Worm (Caenorhabditis elegans) whole organism, L4 larva: ENCODE measurements around the gene abu-5.
A peak's percentile ranks its signal among the peaks of the same experiment; 100 is the strongest.
"Not testable (repeated sequence)": the region's sequence is repeated elsewhere in the genome, so short reads cannot be mapped to it uniquely, and the experiment has no call there.

Source experiments
- F10B5.3 ChIP-seq: sonication (generic microtip); optimal IDR thresholded peaks from 2 replicates; lab custom pipeline; 2016; ENCODE audit warnings: mild to moderate bottlenecking, missing genetic modification characterization, missing compliant biosample characterization
- F44E2.7 ChIP-seq: fragments of 200-800 bp; sonication (Bioruptor generic); IDR thresholded peaks from 2 replicates; pipeline ENCODE4 v2.1.2; 2022; ENCODE audit warnings: missing genetic modification characterization, missing compliant biosample characterization
- R02D3.7 ChIP-seq: fragments of 150-350 bp; sonication (generic microtip); optimal IDR thresholded peaks from 3 replicates; lab custom pipeline; 2014; ENCODE audit warnings: missing biosample characterization, missing genetic modification characterization
- Y75B8A.6 ChIP-seq: fragments of 200-800 bp; sonication (Bioruptor generic); IDR thresholded peaks from 2 replicates; pipeline ENCODE4 v1.3.6; 2022; ENCODE audit warnings: missing genetic modification reagents, missing genetic modification characterization, missing compliant biosample characterization
- aha-1 ChIP-seq: fragments of 150-350 bp; peaks from one replicate; lab custom pipeline; 2014; ENCODE audit warnings: missing biosample characterization, missing genetic modification characterization
- aly-2 ChIP-seq: sonication (generic microtip); optimal IDR thresholded peaks from 2 replicates; lab custom pipeline; 2018; ENCODE audit warnings: missing biosample characterization, missing genetic modification characterization
- ceh-20 ChIP-seq: fragments of 200-800 bp; sonication (Bioruptor generic); IDR thresholded peaks from 2 replicates; pipeline ENCODE4 v1.3.6; 2022; ENCODE audit warnings: missing genetic modification reagents, missing genetic modification characterization, missing compliant biosample characterization
- ceh-62 ChIP-seq: sonication (generic microtip); optimal IDR thresholded peaks from 2 replicates; lab custom pipeline; 2017; ENCODE audit warnings: missing biosample characterization, missing genetic modification characterization
- ceh-82 ChIP-seq: sonication (generic microtip); optimal IDR thresholded peaks from 2 replicates; lab custom pipeline; 2017; ENCODE audit warnings: missing biosample characterization, missing genetic modification characterization
- daf-16 ChIP-seq, 3 experiments: sonication (generic microtip); optimal IDR thresholded peaks; 2 replicates each; lab custom pipeline; 2016 to 2017; ENCODE audit warnings: missing genetic modification characterization in 3 of 3, missing genetic modification reagents in 3 of 3, mild to moderate bottlenecking in 2 of 3, missing compliant biosample characterization in 2 of 3, missing biosample characterization in 1 of 3, moderate library complexity in 1 of 3
- daf-8 ChIP-seq: fragments of 200-800 bp; sonication (Bioruptor generic); IDR thresholded peaks from 2 replicates; pipeline ENCODE4 v1.3.6; 2022; ENCODE audit warnings: missing genetic modification characterization, missing compliant biosample characterization
- duxl-1 ChIP-seq: sonication (generic microtip); optimal IDR thresholded peaks from 2 replicates; lab custom pipeline; 2016; ENCODE audit warnings: mild to moderate bottlenecking, missing genetic modification characterization, moderate library complexity, missing compliant biosample characterization; ENCODE audit not compliant: poor library complexity
- hlh-11 ChIP-seq: fragments of 200-800 bp; sonication (Bioruptor generic); optimal IDR thresholded peaks from 2 replicates; lab custom pipeline; 2018; ENCODE audit warnings: mild to moderate bottlenecking, missing genetic modification characterization, missing compliant biosample characterization
- lin-38 ChIP-seq: fragments of 200-800 bp; sonication (Bioruptor generic); IDR thresholded peaks from 2 replicates; pipeline ENCODE4 v1.3.6; 2022; ENCODE audit warnings: missing genetic modification reagents, missing genetic modification characterization, missing compliant biosample characterization
- madf-5 ChIP-seq, 2 experiments: fragments of 200-800 bp; sonication (Bioruptor generic); IDR thresholded peaks; 2 replicates each; pipeline ENCODE4 v1.3.6; 2022; ENCODE audit warnings: missing compliant biosample characterization in 2 of 2, missing genetic modification characterization in 2 of 2
- mxl-2 ChIP-seq: fragments of 200-800 bp; sonication (Bioruptor generic); conservative IDR thresholded peaks from 2 replicates; pipeline ENCODE4 v1.3.6; 2022; ENCODE audit warnings: missing genetic modification reagents, missing genetic modification characterization, missing compliant biosample characterization
- nhr-28 ChIP-seq: fragments of 150-350 bp; optimal IDR thresholded peaks from 2 replicates; lab custom pipeline; 2014; ENCODE audit warnings: missing biosample characterization, missing genetic modification characterization
- nhr-48 ChIP-seq: sonication (generic microtip); optimal IDR thresholded peaks from 2 replicates; lab custom pipeline; 2016; ENCODE audit warnings: mild to moderate bottlenecking, missing genetic modification characterization, missing compliant biosample characterization
- nhr-76 ChIP-seq: fragments of 150-350 bp; optimal IDR thresholded peaks from 2 replicates; lab custom pipeline; 2014; ENCODE audit warnings: missing biosample characterization, missing genetic modification characterization
- pha-4 ChIP-seq, 2 experiments: fragments of 150-350 bp in 1 of 2; fragments of 200-800 bp in 1 of 2; sonication (Bioruptor generic) in 1 of 2; IDR thresholded peaks in 1 of 2; optimal IDR thresholded peaks in 1 of 2; 2 replicates each; pipeline versions ENCODE4 v1.3.6 to Lab custom; 2014 to 2022; ENCODE audit warnings: missing genetic modification characterization in 2 of 2, missing genetic modification reagents in 2 of 2, missing biosample characterization in 1 of 2, missing compliant biosample characterization in 1 of 2
- php-3 ChIP-seq: fragments of 200-800 bp; sonication (Bioruptor generic); IDR thresholded peaks from 2 replicates; pipeline ENCODE4 v1.3.6; 2022; ENCODE audit warnings: missing genetic modification reagents, missing genetic modification characterization, missing compliant biosample characterization
- pqm-1 ChIP-seq: sonication (generic microtip); optimal IDR thresholded peaks from 2 replicates; lab custom pipeline; 2017; ENCODE audit warnings: missing biosample characterization, missing genetic modification characterization
- sdz-12 ChIP-seq: fragments of 200-800 bp; sonication (Bioruptor generic); optimal IDR thresholded peaks from 2 replicates; lab custom pipeline; 2018; ENCODE audit warnings: mild to moderate bottlenecking, missing genetic modification characterization, missing compliant biosample characterization
- skn-1 ChIP-seq: fragments of 150-350 bp; optimal IDR thresholded peaks from 2 replicates; lab custom pipeline; 2014; ENCODE audit warnings: missing biosample characterization, missing genetic modification characterization
- snpc-1.2 ChIP-seq: fragments of 200-800 bp; sonication (Bioruptor generic); IDR thresholded peaks from 2 replicates; pipeline ENCODE4 v1.3.6; 2022; ENCODE audit warnings: missing genetic modification reagents, missing genetic modification characterization, missing compliant biosample characterization
- snpc-4 ChIP-seq: fragments of 150-350 bp; optimal IDR thresholded peaks from 2 replicates; lab custom pipeline; 2014; ENCODE audit warnings: missing biosample characterization, missing genetic modification characterization
- spr-3 ChIP-seq: fragments of 200-800 bp; sonication (Bioruptor generic); optimal IDR thresholded peaks from 2 replicates; lab custom pipeline; 2018; ENCODE audit warnings: mild to moderate bottlenecking, missing genetic modification characterization, missing compliant biosample characterization
- tra-1 ChIP-seq: fragments of 200-800 bp; sonication (Bioruptor generic); IDR thresholded peaks from 2 replicates; pipeline ENCODE4 v1.3.6; 2022; ENCODE audit warnings: missing genetic modification reagents, missing genetic modification characterization, missing compliant biosample characterization
- unc-39 ChIP-seq: sonication (generic microtip); optimal IDR thresholded peaks from 2 replicates; lab custom pipeline; 2017; ENCODE audit warnings: missing biosample characterization, missing genetic modification characterization
- unc-62 ChIP-seq, 3 experiments: fragments of 150-350 bp in 1 of 3; sonication (generic microtip); optimal IDR thresholded peaks in 2 of 3; peaks in 1 of 3; 1 replicate in 1 of 3; 2 replicates in 2 of 3; lab custom pipeline; 2014 to 2017; ENCODE audit warnings: missing biosample characterization in 3 of 3, missing genetic modification characterization in 3 of 3, missing genetic modification reagents in 3 of 3, missing genotype in 1 of 3
- zag-1 ChIP-seq: fragments of 150-350 bp; optimal IDR thresholded peaks from 2 replicates; lab custom pipeline; 2014; ENCODE audit warnings: missing biosample characterization, missing genetic modification characterization
- zfp-3 ChIP-seq: fragments of 200-800 bp; sonication (Bioruptor generic); conservative IDR thresholded peaks from 2 replicates; pipeline ENCODE4 v1.3.6; 2022; ENCODE audit warnings: missing genetic modification reagents, missing genetic modification characterization, missing compliant biosample characterization
- zip-2 ChIP-seq: fragments of 150-350 bp; optimal IDR thresholded peaks from 2 replicates; lab custom pipeline; 2014; ENCODE audit warnings: missing biosample characterization, missing genetic modification characterization
- ztf-11 ChIP-seq: fragments of 150-350 bp; optimal IDR thresholded peaks from 2 replicates; lab custom pipeline; 2014; ENCODE audit warnings: missing biosample characterization, missing genetic modification characterization

The abu-5 gene

ce11 chrIV:15591975-15592374, 1.5 kb downstream of the abu-5 start:
- TF ChIP-seq ztf-11 (tag; lab: Kevin White, UChicago): no peak
- peak; percentile 62 for TF ChIP-seq aha-1 (tag; lab: Kevin White, UChicago)
- TF ChIP-seq unc-62 (GFP tag; optimal IDR thresholded peaks at IDR 0.05 in 1 of 2; lab: Kevin White, UChicago): peak in 1 of 2 experiments; percentile 83
- no peak for TF ChIP-seq unc-62 (tag; optimal IDR thresholded peaks at IDR 0.05; lab: Kevin White, UChicago)

DNA sequence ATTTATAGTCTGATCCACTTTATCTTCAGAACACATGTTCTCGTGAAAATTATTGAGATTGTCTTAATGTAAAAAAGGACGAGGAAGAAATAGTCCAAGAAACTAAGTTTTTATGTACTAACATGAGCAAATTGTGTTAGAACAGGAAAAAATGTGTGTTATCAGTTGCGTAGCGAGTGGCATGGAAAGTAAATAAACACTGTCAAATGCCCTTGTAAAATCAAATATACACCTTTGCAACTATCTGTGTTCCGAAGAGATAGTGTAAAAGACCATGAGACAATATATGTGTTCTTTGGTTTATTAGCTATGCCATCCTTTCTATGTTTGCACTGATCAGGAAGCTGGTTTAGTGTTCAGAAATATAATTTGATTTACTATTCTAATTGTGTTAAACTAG, 2.6 kb downstream of the abu-5 start:
- TF ChIP-seq nhr-28: peak; percentile 55
- TF ChIP-seq daf-8 (GFP tag; lab: Robert Waterston, UW): no peak
- TF ChIP-seq daf-16 (GFP tag; optimal IDR thresholded peaks at IDR 0.05; lab: Kevin White, UChicago): no peak
- peak; percentile 50 for TF ChIP-seq daf-16 (tag; optimal IDR thresholded peaks at IDR 0.05; lab: Kevin White, UChicago)
- TF ChIP-seq pqm-1 (tag; lab: Kevin White, UChicago): peak; percentile 51

ce11 chrIV:15594935-15595620, 4.6 kb downstream of the abu-5 start, which contains the start of the genes pqn-78 and pqn-79:
Gene pqn-78 (minus strand): TSS chrIV:15595035.
Gene pqn-79 (plus strand): TSS chrIV:15595570.
- not testable (repeated sequence) for TF ChIP-seq daf-16 (GFP tag; optimal IDR thresholded peaks at IDR 0.05; lab: Kevin White, UChicago); daf-16 (tag; optimal IDR thresholded peaks at IDR 0.05; lab: Kevin White, UChicago); ceh-82 (tag; lab: Kevin White, UChicago); hlh-11 (tag; lab: Kevin White, UChicago)

ce11 chrIV:15604194-15604593, 13.7 kb downstream of the abu-5 start:
- TF ChIP-seq Y75B8A.6 (GFP tag; lab: Robert Waterston, UW): no peak
- no peak for TF ChIP-seq skn-1 (tag; lab: Kevin White, UChicago)
- no peak for TF ChIP-seq php-3 (GFP tag; lab: Robert Waterston, UW)
- no peak for TF ChIP-seq madf-5 (GFP tag; IDR thresholded peaks at IDR 0.05; lab: Robert Waterston, UW)
- TF ChIP-seq nhr-48 (tag; lab: Kevin White, UChicago): no peak
- no peak for TF ChIP-seq aly-2 (tag; lab: Kevin White, UChicago)
- TF ChIP-seq zag-1: no peak
- no peak for TF ChIP-seq spr-3 (GFP tag; lab: Kevin White, UChicago)
- TF ChIP-seq daf-16 (GFP tag; optimal IDR thresholded peaks at IDR 0.05; lab: Kevin White, UChicago): peak in 1 of 2 experiments; percentile 22
- TF ChIP-seq daf-16 (tag; optimal IDR thresholded peaks at IDR 0.05; lab: Kevin White, UChicago): no peak
- TF ChIP-seq mxl-2 (GFP tag; lab: Robert Waterston, UW): no peak
- TF ChIP-seq tra-1: no peak
- TF ChIP-seq nhr-28: no peak
- no peak for TF ChIP-seq F10B5.3 (tag; lab: Kevin White, UChicago)
- TF ChIP-seq ceh-62 (tag; lab: Kevin White, UChicago): no peak
- TF ChIP-seq lin-38 (GFP tag; lab: Robert Waterston, UW): peak; percentile 43
- no peak for TF ChIP-seq F44E2.7 (GFP tag; lab: Robert Waterston, UW)
- no peak for TF ChIP-seq duxl-1 (tag; lab: Kevin White, UChicago)
- TF ChIP-seq nhr-76: no peak
- peak; percentile 98 for TF ChIP-seq snpc-1.2
- TF ChIP-seq unc-39: no peak
- no peak for TF ChIP-seq ceh-20
- TF ChIP-seq sdz-12 (GFP tag; lab: Kevin White, UChicago): no peak
- no peak for TF ChIP-seq aha-1 (tag; lab: Kevin White, UChicago)
- TF ChIP-seq zfp-3 (GFP tag; lab: Robert Waterston, UW): no peak
- TF ChIP-seq snpc-4 (tag; lab: Kevin White, UChicago): peak; percentile 74
- TF ChIP-seq R02D3.7: no peak
- TF ChIP-seq pha-4 (GFP tag; IDR thresholded peaks at IDR 0.05; lab: Robert Waterston, UW): peak; percentile 44; the same call in 1 of the 2 replicates
- no peak for TF ChIP-seq pha-4 (tag; optimal IDR thresholded peaks at IDR 0.05; lab: Kevin White, UChicago)
- TF ChIP-seq zip-2 (tag; lab: Kevin White, UChicago): no peak
